Worm (Caenorhabditis elegans) whole organism, L3 larva: ENCODE data around the gene best-14.

Experiments used
- R02D3.7 ChIP-seq: fragments of 150-350 bp; optimal IDR thresholded peaks from 2 replicates; lab custom pipeline; 2014; ENCODE audit warnings: missing biosample characterization, missing genetic modification characterization
- ZK546.5 ChIP-seq: sonication (generic microtip); optimal IDR thresholded peaks from 2 replicates; lab custom pipeline; 2017; ENCODE audit warnings: missing biosample characterization, missing genetic modification characterization
- aly-2 ChIP-seq: fragments of 150-350 bp; optimal IDR thresholded peaks from 2 replicates; lab custom pipeline; 2014; ENCODE audit warnings: missing biosample characterization, missing genetic modification characterization
- ama-1 ChIP-seq: fragments of 150-350 bp; optimal IDR thresholded peaks from 2 replicates; lab custom pipeline; 2018
- ceh-16 ChIP-seq: sonication (generic microtip); optimal IDR thresholded peaks from 2 replicates; lab custom pipeline; 2017; ENCODE audit warnings: missing biosample characterization, missing genetic modification characterization
- ceh-28 ChIP-seq: fragments of 150-350 bp; optimal IDR thresholded peaks from 2 replicates; lab custom pipeline; 2014; ENCODE audit warnings: missing biosample characterization, missing genetic modification reagents, missing genetic modification characterization
- ceh-82 ChIP-seq: fragments of 150-350 bp; optimal IDR thresholded peaks from 2 replicates; lab custom pipeline; 2014; ENCODE audit warnings: missing biosample characterization, missing genetic modification characterization
- daf-12 ChIP-seq: fragments of 150-350 bp; optimal IDR thresholded peaks from 2 replicates; lab custom pipeline; 2014; ENCODE audit warnings: missing biosample characterization, missing genetic modification reagents, missing genetic modification characterization
- egl-27 ChIP-seq: sonication (generic microtip); optimal IDR thresholded peaks from 4 replicates; lab custom pipeline; 2017; ENCODE audit warnings: missing biosample characterization, missing genetic modification reagents, missing genetic modification characterization
- egl-5 ChIP-seq: fragments of 150-350 bp; optimal IDR thresholded peaks from 2 replicates; lab custom pipeline; 2017; ENCODE audit warnings: missing biosample characterization, missing genetic modification reagents, missing genetic modification characterization, inconsistent platforms
- elt-1 ChIP-seq: fragments of 150-350 bp; optimal IDR thresholded peaks from 2 replicates; lab custom pipeline; 2014; ENCODE audit warnings: missing biosample characterization, missing genetic modification characterization
- elt-2 ChIP-seq: sonication (generic microtip); optimal IDR thresholded peaks from 2 replicates; lab custom pipeline; 2016; ENCODE audit warnings: missing genetic modification reagents, mild to moderate bottlenecking, missing genetic modification characterization, missing compliant biosample characterization
- elt-3 ChIP-seq, 3 experiments: fragments of 150-350 bp in 1 of 3; sonication (generic microtip) in 2 of 3; optimal IDR thresholded peaks; 2 replicates in 2 of 3; 4 replicates in 1 of 3; lab custom pipeline; 2014 to 2017; ENCODE audit warnings: missing biosample characterization in 3 of 3, missing genetic modification characterization in 3 of 3
- eor-1 ChIP-seq, 2 experiments: fragments of 150-350 bp; optimal IDR thresholded peaks; 2 replicates each; lab custom pipeline; 2014 to 2018; ENCODE audit warnings: missing biosample characterization in 2 of 2, missing genetic modification characterization in 2 of 2
- fkh-10 ChIP-seq: sonication (generic microtip); optimal IDR thresholded peaks from 2 replicates; lab custom pipeline; 2017; ENCODE audit warnings: missing biosample characterization, missing genetic modification reagents, missing genetic modification characterization
- fos-1 ChIP-seq: fragments of 150-350 bp; optimal IDR thresholded peaks from 2 replicates; lab custom pipeline; 2014; ENCODE audit warnings: missing biosample characterization, missing genetic modification characterization
- hmg-11 ChIP-seq: sonication (generic microtip); optimal IDR thresholded peaks from 2 replicates; lab custom pipeline; 2016; ENCODE audit warnings: missing genetic modification characterization, missing compliant biosample characterization
- jun-1 ChIP-seq: fragments of 150-350 bp; optimal IDR thresholded peaks from 2 replicates; lab custom pipeline; 2014; ENCODE audit warnings: missing biosample characterization, missing genetic modification reagents, missing genetic modification characterization
- lin-15B ChIP-seq: fragments of 150-350 bp; optimal IDR thresholded peaks from 2 replicates; lab custom pipeline; 2014; ENCODE audit warnings: missing biosample characterization, missing genetic modification characterization
- lin-39 ChIP-seq: fragments of 150-350 bp; optimal IDR thresholded peaks from 2 replicates; lab custom pipeline; 2018; ENCODE audit warnings: missing biosample characterization, missing genetic modification reagents, missing genetic modification characterization
- lsy-12 ChIP-seq: sonication (generic microtip); optimal IDR thresholded peaks from 2 replicates; lab custom pipeline; 2016; ENCODE audit warnings: mild to moderate bottlenecking, missing genetic modification characterization, missing compliant biosample characterization
- mdl-1 ChIP-seq: fragments of 150-350 bp; optimal IDR thresholded peaks from 2 replicates; lab custom pipeline; 2014; ENCODE audit warnings: missing biosample characterization, missing genetic modification characterization
- mml-1 ChIP-seq: fragments of 150-350 bp; sonication (generic microtip); optimal IDR thresholded peaks from 3 replicates; lab custom pipeline; 2014; ENCODE audit warnings: missing biosample characterization, missing genetic modification characterization
- nfya-1 ChIP-seq: sonication (generic microtip); optimal IDR thresholded peaks from 2 replicates; lab custom pipeline; 2017; ENCODE audit warnings: missing genetic modification characterization, mild to moderate bottlenecking, missing compliant biosample characterization, antibody characterized with exemption, moderate library complexity; ENCODE audit not compliant: insufficient read depth
- nhr-11 ChIP-seq: fragments of 150-350 bp; optimal IDR thresholded peaks from 2 replicates; lab custom pipeline; 2014; ENCODE audit warnings: missing biosample characterization, missing genetic modification characterization
- nhr-12 ChIP-seq: fragments of 150-350 bp; optimal IDR thresholded peaks from 2 replicates; lab custom pipeline; 2014; ENCODE audit warnings: missing biosample characterization, missing genetic modification characterization
- nhr-23 ChIP-seq: fragments of 150-350 bp; optimal IDR thresholded peaks from 2 replicates; lab custom pipeline; 2014; ENCODE audit warnings: missing biosample characterization, missing genetic modification reagents, missing genetic modification characterization
- nhr-237 ChIP-seq: fragments of 150-350 bp; optimal IDR thresholded peaks from 2 replicates; lab custom pipeline; 2014; ENCODE audit warnings: missing biosample characterization, missing genetic modification characterization
- nhr-25 ChIP-seq: sonication (generic microtip); optimal IDR thresholded peaks from 2 replicates; lab custom pipeline; 2017; ENCODE audit warnings: missing biosample characterization, missing genetic modification characterization
- nhr-28 ChIP-seq: fragments of 150-350 bp; optimal IDR thresholded peaks from 2 replicates; lab custom pipeline; 2014; ENCODE audit warnings: missing biosample characterization, missing genetic modification characterization
- nhr-76 ChIP-seq: fragments of 150-350 bp; sonication (generic microtip); optimal IDR thresholded peaks from 5 replicates; lab custom pipeline; 2014; ENCODE audit warnings: missing biosample characterization, missing genetic modification characterization
- nhr-77 ChIP-seq: fragments of 150-350 bp; optimal IDR thresholded peaks from 2 replicates; lab custom pipeline; 2014; ENCODE audit warnings: missing biosample characterization, missing genetic modification characterization
- pha-4 ChIP-seq: fragments of 150-350 bp; optimal IDR thresholded peaks from 2 replicates; lab custom pipeline; 2014; ENCODE audit warnings: missing biosample characterization, missing genetic modification reagents, missing genetic modification characterization
- pqm-1 ChIP-seq: fragments of 150-350 bp; optimal IDR thresholded peaks from 2 replicates; lab custom pipeline; 2017; ENCODE audit warnings: missing biosample characterization, missing genetic modification characterization, inconsistent platforms
- skn-1 ChIP-seq: fragments of 150-350 bp; optimal IDR thresholded peaks from 2 replicates; lab custom pipeline; 2014; ENCODE audit warnings: missing biosample characterization, missing genetic modification characterization
- tbx-2 ChIP-seq: sonication (generic microtip); optimal IDR thresholded peaks from 2 replicates; lab custom pipeline; 2016; ENCODE audit warnings: mild to moderate bottlenecking, missing genetic modification characterization, missing compliant biosample characterization
- unc-62 ChIP-seq: fragments of 150-350 bp; sonication (generic microtip); optimal IDR thresholded peaks from 4 replicates; lab custom pipeline; 2014; ENCODE audit warnings: missing biosample characterization, missing genetic modification reagents, missing genetic modification characterization
- zag-1 ChIP-seq: fragments of 150-350 bp; optimal IDR thresholded peaks from 2 replicates; lab custom pipeline; 2014; ENCODE audit warnings: missing biosample characterization, missing genetic modification characterization
- ztf-11 ChIP-seq: fragments of 150-350 bp; optimal IDR thresholded peaks from 2 replicates; lab custom pipeline; 2014; ENCODE audit warnings: missing biosample characterization, missing genetic modification characterization
- ztf-4 ChIP-seq: fragments of 150-350 bp; optimal IDR thresholded peaks from 2 replicates; lab custom pipeline; 2014; ENCODE audit warnings: missing biosample characterization, missing genetic modification characterization

Gene best-14

DNA sequence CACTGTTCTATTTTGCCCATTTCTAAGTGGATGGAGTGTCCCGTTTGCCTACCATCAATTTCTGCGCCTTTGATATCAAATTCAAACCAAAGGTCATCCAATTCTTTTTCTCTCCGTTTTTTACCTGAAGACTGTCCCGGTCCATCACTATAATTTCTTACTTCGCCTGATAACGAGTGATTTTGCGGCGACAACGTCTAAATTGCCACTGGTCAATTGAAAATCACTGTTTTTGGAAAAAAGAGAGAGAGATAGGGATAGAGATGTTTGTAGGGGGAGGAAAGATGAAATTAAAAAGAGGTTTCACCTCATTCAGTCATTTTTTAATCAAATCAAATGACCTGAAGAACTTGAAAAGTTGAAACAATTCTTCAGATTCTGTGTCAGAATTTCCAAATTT lies 13.7 kb downstream of the best-14 start:
- no peak for TF ChIP-seq zag-1
- peak in 1 of 3 experiments; percentile 1 for TF ChIP-seq elt-3 (tag; optimal IDR thresholded peaks at IDR 0.05; lab: Kevin White, UChicago)
- TF ChIP-seq ceh-16, result no peak

DNA sequence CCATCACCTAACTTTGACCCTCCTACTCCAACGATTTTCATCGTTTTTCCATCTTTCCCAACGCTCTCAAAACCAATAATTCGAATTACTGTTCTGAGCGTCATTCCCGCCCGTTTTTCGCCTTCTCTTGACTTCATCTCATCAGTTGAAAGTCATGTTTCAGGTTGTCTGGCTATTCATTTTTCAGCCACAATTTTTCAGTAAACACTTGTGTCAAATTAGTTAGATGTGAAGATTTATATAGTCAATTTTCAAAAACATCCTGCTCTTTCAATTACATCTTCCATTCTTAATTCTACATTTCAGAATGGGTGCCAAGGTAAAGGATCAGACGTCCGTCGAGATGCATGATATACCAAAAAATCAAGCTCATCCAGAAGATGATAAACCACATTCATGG lies 14.8 kb downstream of the best-14 start, which contains the start of gene del-6:
TSS of gene del-6 (plus strand) at position 301 of the 400 bp plus-strand sequence.
- TF ChIP-seq nhr-237 (tag; lab: Kevin White, UChicago) (no peak), nfya-1 (no peak), zag-1 (no peak)

DNA sequence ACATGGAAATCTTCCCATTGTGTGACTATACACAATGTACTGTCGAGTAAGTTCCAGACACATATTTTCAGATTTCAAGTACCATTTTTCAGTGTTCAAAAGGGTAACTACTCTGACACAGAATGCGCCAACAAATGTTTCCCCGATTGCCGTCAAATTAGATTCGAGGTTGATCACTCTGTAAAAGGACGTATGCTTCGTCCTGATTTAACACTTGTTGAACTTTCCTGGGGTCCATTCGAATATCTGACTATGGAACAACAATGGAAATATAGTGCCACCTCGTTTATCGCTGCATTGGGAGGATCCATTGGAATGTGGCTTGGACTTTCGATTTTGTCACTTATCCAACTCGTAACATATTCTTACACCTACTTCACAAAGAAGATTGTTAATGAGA lies 16.4 kb downstream of the best-14 start:
- TF ChIP-seq unc-62 (GFP tag; lab: Kevin White, UChicago) (no peak), lin-15B (tag; lab: Kevin White, UChicago) (no peak), hmg-11 (no peak), elt-2 (tag; lab: Kevin White, UChicago) (no peak), fkh-10 (GFP tag; lab: Kevin White, UChicago) (no peak), elt-3 (tag; optimal IDR thresholded peaks at IDR 0.05; lab: Kevin White, UChicago) (no peak), egl-27 (tag; lab: Kevin White, UChicago) (no peak), jun-1 (tag; lab: Kevin White, UChicago) (no peak), ceh-82 (tag; lab: Kevin White, UChicago) (no peak)
- TF ChIP-seq, all 47 proteins: peak for 0

DNA sequence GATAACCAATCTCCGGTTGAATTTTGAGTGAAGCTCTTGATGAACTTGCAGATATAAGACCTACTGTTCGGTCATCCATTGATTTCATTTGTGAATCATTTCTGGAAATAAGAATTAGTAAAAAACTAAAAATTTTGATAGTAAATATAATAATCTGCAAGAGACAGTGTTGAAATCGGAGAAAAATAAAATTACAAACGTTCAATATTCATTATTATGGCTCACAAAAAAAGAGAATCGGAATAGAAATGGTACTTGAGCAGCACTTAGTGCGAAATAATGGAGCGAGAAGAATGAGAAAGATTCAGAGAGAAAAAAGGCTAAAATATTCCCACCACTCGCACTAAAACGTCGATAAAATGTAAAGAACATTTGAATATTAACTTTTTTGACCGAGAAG lies 18.5 kb downstream of the best-14 start, which contains the start of gene vps-54:
TSS of gene vps-54 (minus strand) at position 101 of the 400 bp plus-strand sequence.
- TF ChIP-seq nhr-28 (no peak), mdl-1 (tag; lab: Kevin White, UChicago) (no peak), elt-3 (tag; optimal IDR thresholded peaks at IDR 0.05; lab: Kevin White, UChicago) (no peak), ztf-4 (no peak), nhr-25 (no peak), pqm-1 (tag; lab: Kevin White, UChicago) (no peak)

DNA sequence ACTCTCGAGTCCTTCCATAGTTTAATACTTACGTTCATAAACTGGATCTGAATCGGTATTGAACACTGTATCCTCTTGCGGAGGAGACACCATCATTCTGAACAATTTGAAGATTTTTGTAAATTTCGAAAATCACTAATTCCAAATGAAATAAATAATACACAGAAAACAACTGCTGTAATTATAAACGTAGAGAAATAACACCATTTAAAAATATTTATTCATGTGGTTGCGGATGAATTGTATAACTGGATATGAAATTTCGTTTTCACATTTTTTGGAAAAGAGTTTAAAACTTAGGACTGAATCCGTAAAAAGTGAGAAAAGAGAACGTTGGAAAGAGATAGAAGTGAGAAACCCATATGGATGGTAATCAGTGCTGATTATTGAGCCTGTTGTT lies 20.4 kb downstream of the best-14 start, which contains the start of gene mics-1:
TSS of gene mics-1 (minus strand) at position 101 of the 400 bp plus-strand sequence.
- no peak for TF ChIP-seq nhr-12
- no peak for TF ChIP-seq nhr-28
- TF ChIP-seq nhr-77 (tag; lab: Kevin White, UChicago), result no peak
- no peak for TF ChIP-seq lin-15B (tag; lab: Kevin White, UChicago)
- no peak for TF ChIP-seq jun-1 (tag; lab: Kevin White, UChicago)
- no peak for TF ChIP-seq R02D3.7 (tag; lab: Kevin White, UChicago)
- no peak for TF ChIP-seq fkh-10 (GFP tag; lab: Kevin White, UChicago)
- TF ChIP-seq nhr-76 (tag; lab: Kevin White, UChicago), result no peak
- no peak for TF ChIP-seq ztf-11 (tag; lab: Kevin White, UChicago)
- TF ChIP-seq zag-1, result no peak
- TF ChIP-seq nfya-1, result no peak
- no peak for TF ChIP-seq mdl-1 (tag; lab: Kevin White, UChicago)
- no peak for TF ChIP-seq eor-1 (tag; optimal IDR thresholded peaks at IDR 0.05; lab: Kevin White, UChicago)
- TF ChIP-seq ama-1, result no peak
- TF ChIP-seq unc-62 (GFP tag; lab: Kevin White, UChicago), result no peak
- no peak for TF ChIP-seq pqm-1 (tag; lab: Kevin White, UChicago)
- TF ChIP-seq, all 47 proteins: peak for 0

DNA sequence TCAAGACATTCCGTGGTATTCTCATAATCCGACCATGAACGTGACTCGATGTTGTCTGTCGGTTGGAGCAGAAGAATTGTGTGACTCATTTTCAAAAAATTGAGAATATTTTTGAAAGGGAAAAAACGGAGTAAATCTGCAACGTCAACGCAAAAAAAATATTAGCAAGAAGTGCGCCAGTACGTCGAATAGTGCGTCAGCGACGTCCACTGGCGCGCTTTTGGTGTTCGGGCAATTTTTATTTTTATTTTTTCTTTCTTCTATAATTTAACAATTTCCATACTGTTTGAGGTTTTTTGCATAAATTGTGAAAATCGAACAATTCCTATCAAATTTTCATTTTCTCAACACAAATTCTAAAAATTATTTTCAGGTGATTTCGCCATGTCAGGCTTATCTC lies 21.2 kb downstream of the best-14 start, which contains the start of the genes erh-1 and lpd-9:
TSS of gene erh-1 (minus strand) at position 204 of the 400 bp plus-strand sequence.
TSS of gene lpd-9 (plus strand) at position 368 of the 400 bp plus-strand sequence.
- TF ChIP-seq nhr-77 (tag; lab: Kevin White, UChicago), result no peak
- TF ChIP-seq ceh-82 (tag; lab: Kevin White, UChicago), result no peak
- TF ChIP-seq hmg-11, result peak; percentile 76
- peak; percentile 60 for TF ChIP-seq elt-2 (tag; lab: Kevin White, UChicago)
- TF ChIP-seq egl-5 (tag; lab: Kevin White, UChicago), result no peak
- peak; percentile 41 for TF ChIP-seq ceh-28
- no peak for TF ChIP-seq daf-12 (tag; lab: Kevin White, UChicago)
- TF ChIP-seq mml-1, result no peak
- no peak for TF ChIP-seq pha-4 (tag; lab: Kevin White, UChicago)
- TF ChIP-seq fos-1 (tag; lab: Kevin White, UChicago), result no peak
- no peak for TF ChIP-seq nhr-11 (tag; lab: Kevin White, UChicago)
- no peak for TF ChIP-seq ZK546.5 (tag; lab: Kevin White, UChicago)
- no peak for TF ChIP-seq ztf-11 (tag; lab: Kevin White, UChicago)
- no peak for TF ChIP-seq mdl-1 (tag; lab: Kevin White, UChicago)
- peak; percentile 88 for TF ChIP-seq nhr-23
- TF ChIP-seq nhr-12, result no peak
- TF ChIP-seq nhr-25, result peak; percentile 33
- TF ChIP-seq aly-2 (tag; lab: Kevin White, UChicago), result no peak
- no peak for TF ChIP-seq lin-39 (tag; lab: Kevin White, UChicago)
- TF ChIP-seq ama-1, result peak; percentile 27
- no peak for TF ChIP-seq ztf-4
- TF ChIP-seq ceh-16, result no peak
- TF ChIP-seq lsy-12 (tag; lab: Kevin White, UChicago), result peak; percentile 77
- TF ChIP-seq unc-62 (GFP tag; lab: Kevin White, UChicago), result no peak
- TF ChIP-seq R02D3.7 (tag; lab: Kevin White, UChicago), result peak; percentile 72
- TF ChIP-seq eor-1 (tag; optimal IDR thresholded peaks at IDR 0.05; lab: Kevin White, UChicago), result no peak
- TF ChIP-seq elt-3 (tag; optimal IDR thresholded peaks at IDR 0.05; lab: Kevin White, UChicago), result no peak
- TF ChIP-seq pqm-1 (tag; lab: Kevin White, UChicago), result peak; percentile 48
- TF ChIP-seq elt-1 (tag; lab: Kevin White, UChicago), result no peak
- no peak for TF ChIP-seq nhr-76 (tag; lab: Kevin White, UChicago)
- peak; percentile 72 for TF ChIP-seq lin-15B (tag; lab: Kevin White, UChicago)
- no peak for TF ChIP-seq egl-27 (tag; lab: Kevin White, UChicago)
- peak; percentile 7 for TF ChIP-seq skn-1 (tag; lab: Kevin White, UChicago)
- no peak for TF ChIP-seq tbx-2 (tag; lab: Kevin White, UChicago)
